Fruit fly (Drosophila melanogaster): Measurements from ENCODE around the gene retinin.

DNA sequence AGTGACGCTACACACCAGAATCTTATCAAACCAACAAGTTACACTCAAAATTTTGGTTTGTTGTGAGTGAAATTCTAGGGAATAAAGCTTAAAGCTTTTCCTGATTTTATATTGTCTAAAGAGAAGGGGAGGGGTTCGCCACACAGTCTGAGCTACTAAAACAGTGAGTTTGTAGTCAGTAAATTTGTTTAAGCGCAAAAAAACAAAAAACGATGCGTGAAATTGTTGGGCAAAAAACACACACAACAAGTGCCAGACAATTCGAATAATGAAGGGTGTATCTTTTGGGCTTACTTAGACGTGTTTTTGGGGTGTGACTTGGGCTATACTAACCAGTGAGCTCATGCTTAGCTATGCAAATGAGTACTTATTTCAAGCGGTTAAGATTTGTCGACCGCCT, 28.1 kb downstream of the retinin start:
- TF ChIP-seq pan (optimal IDR thresholded peaks at IDR 0.05) (no peak), br (GFP tag; optimal IDR thresholded peaks at IDR 0.05) (no peak), rgr (GFP tag; optimal IDR thresholded peaks at IDR 0.05) (peak; percentile 16), Dfd (GFP tag; optimal IDR thresholded peaks at IDR 0.05) (no peak), HLH106 (tag; optimal IDR thresholded peaks at IDR 0.05) (no peak), CG32264 (GFP tag; optimal IDR thresholded peaks at IDR 0.05) (no peak), lola (GFP tag; optimal IDR thresholded peaks at IDR 0.05) (no peak), sv (GFP tag; optimal IDR thresholded peaks at IDR 0.05) (no peak)
